Worm (Caenorhabditis elegans): ENCODE measurements around the gene abcx-1.

DNA sequence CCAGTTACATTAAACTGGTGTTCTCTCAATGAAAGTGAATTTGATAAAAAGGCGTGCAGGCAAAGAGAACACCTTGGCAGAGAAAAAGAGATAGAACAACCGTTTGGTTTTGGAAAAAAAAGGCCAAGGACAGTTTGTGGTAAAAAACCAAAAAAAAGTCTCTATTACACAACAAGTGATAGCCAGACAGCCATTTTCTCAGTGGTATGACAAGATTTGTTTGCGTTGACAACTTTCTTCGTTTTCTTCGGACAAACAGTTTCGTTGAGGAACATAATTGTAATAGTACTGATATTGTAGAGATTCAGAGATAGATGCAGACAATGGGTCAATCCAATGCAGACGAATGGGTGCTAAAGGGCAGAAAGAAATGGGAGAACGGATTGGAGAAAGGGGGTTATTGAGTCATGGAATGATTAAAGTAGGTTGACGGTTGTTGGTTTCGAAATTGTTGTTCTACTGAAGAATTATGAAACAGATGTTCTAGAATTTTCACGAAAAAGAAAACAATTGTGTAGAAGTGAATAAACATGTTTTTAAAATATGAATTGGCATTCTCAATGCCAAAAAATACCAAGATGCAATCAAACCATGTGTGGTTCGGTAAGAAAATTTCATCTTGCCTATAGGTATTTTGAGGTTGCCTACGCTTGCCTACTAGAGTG lies 30.4 kb downstream of the abcx-1 start:
- TF ChIP-seq ztf-11 (tag; optimal IDR thresholded peaks at IDR 0.05) (no peak), elt-3 (tag; optimal IDR thresholded peaks at IDR 0.05) (no peak), unc-39 (tag; optimal IDR thresholded peaks at IDR 0.05) (no peak), lsy-2 (tag; optimal IDR thresholded peaks at IDR 0.05) (peak in 1 of 2 experiments; percentile 9), snpc-4 (tag; optimal IDR thresholded peaks at IDR 0.05) (no peak), nhr-10 (tag; optimal IDR thresholded peaks at IDR 0.05) (no peak), crh-2 (tag; optimal IDR thresholded peaks at IDR 0.05) (no peak), egl-27 (tag; optimal IDR thresholded peaks at IDR 0.05) (no peak), unc-62 (GFP tag; optimal IDR thresholded peaks at IDR 0.05) (no peak), nhr-11 (tag; optimal IDR thresholded peaks at IDR 0.05) (no peak)

Data from whole organism, L2 larva.